Fruit fly (Drosophila melanogaster) whole organism, embryonic: ENCODE measurements around the gene ihog.

Experiments used
- Atf-2 ChIP-seq: fragments of 200-800 bp; sonication (Bioruptor generic); optimal IDR thresholded peaks from 2 replicates; lab custom pipeline; 2016; ENCODE audit warnings: missing biosample characterization, missing genetic modification characterization
- CG10209 ChIP-seq: fragments of 200-800 bp; sonication (Bioruptor generic); optimal IDR thresholded peaks from 3 replicates; lab custom pipeline; 2017; ENCODE audit warnings: missing biosample characterization, mild to moderate bottlenecking, missing genetic modification characterization, missing genetic modification reagents
- CG1233 ChIP-seq: fragments of 200-800 bp; sonication (Bioruptor generic); optimal IDR thresholded peaks from 4 replicates; lab custom pipeline; 2018; ENCODE audit warnings: missing biosample characterization, mild to moderate bottlenecking, missing genetic modification characterization
- CG14667 ChIP-seq: fragments of 200-800 bp; sonication (Bioruptor generic); IDR thresholded peaks from 2 replicates; pipeline ENCODE4 v1.3.6; 2022; ENCODE audit warnings: missing biosample characterization, missing genetic modification characterization
- CG15011 ChIP-seq: fragments of 200-800 bp; sonication (Bioruptor generic); optimal IDR thresholded peaks from 3 replicates; lab custom pipeline; 2018; ENCODE audit warnings: missing biosample characterization, mild to moderate bottlenecking, missing genetic modification characterization
- CG15514 ChIP-seq: fragments of 200-800 bp; sonication (Bioruptor generic); optimal IDR thresholded peaks from 3 replicates; lab custom pipeline; 2017; ENCODE audit warnings: missing biosample characterization, missing genetic modification characterization, mild to moderate bottlenecking, moderate library complexity, missing genetic modification reagents
- CG16813 ChIP-seq: fragments of 200-800 bp; sonication (Bioruptor generic); IDR thresholded peaks from 3 replicates; pipeline ENCODE4 v1.3.6; 2022; ENCODE audit warnings: missing biosample characterization, missing genetic modification characterization; ENCODE audit not compliant: partially characterized antibody
- CG1792 ChIP-seq: fragments of 200-800 bp; sonication (Bioruptor generic); optimal IDR thresholded peaks from 2 replicates; lab custom pipeline; 2016; ENCODE audit warnings: missing biosample characterization, missing genetic modification characterization
- CG18011 ChIP-seq: fragments of 200-800 bp; sonication (Bioruptor generic); optimal IDR thresholded peaks from 2 replicates; lab custom pipeline; 2017; ENCODE audit warnings: missing biosample characterization, missing genetic modification characterization, mild to moderate bottlenecking, moderate library complexity, missing genotype
- CG2202 ChIP-seq: fragments of 200-800 bp; sonication (Bioruptor generic); optimal IDR thresholded peaks from 2 replicates; lab custom pipeline; 2018; ENCODE audit warnings: missing biosample characterization, mild to moderate bottlenecking, missing genetic modification characterization
- CG30020 ChIP-seq: fragments of 200-800 bp; optimal IDR thresholded peaks from 2 replicates; lab custom pipeline; 2019; ENCODE audit warnings: missing biosample characterization, mild to moderate bottlenecking, missing genetic modification characterization, moderate library complexity
- CG4328 ChIP-seq: fragments of 200-800 bp; sonication (Bioruptor generic); optimal IDR thresholded peaks from 3 replicates; lab custom pipeline; 2017; ENCODE audit warnings: missing biosample characterization, missing genetic modification reagents, missing genetic modification characterization
- CG4854 ChIP-seq: fragments of 200-800 bp; sonication (Bioruptor generic); optimal IDR thresholded peaks from 2 replicates; lab custom pipeline; 2016; ENCODE audit warnings: missing biosample characterization, missing genetic modification characterization, inconsistent platforms
- CG5180 ChIP-seq: fragments of 200-800 bp; sonication (Bioruptor generic); optimal IDR thresholded peaks from 3 replicates; lab custom pipeline; 2017; ENCODE audit warnings: missing biosample characterization, missing genetic modification characterization, mild to moderate bottlenecking, moderate library complexity, missing genetic modification reagents
- CG6683 ChIP-seq: fragments of 200-800 bp; sonication (Bioruptor generic); optimal IDR thresholded peaks from 2 replicates; lab custom pipeline; 2017; ENCODE audit warnings: missing biosample characterization, mild to moderate bottlenecking, missing genetic modification characterization, missing genetic modification reagents
- CG6854 ChIP-seq: fragments of 200-800 bp; sonication (Bioruptor generic); optimal IDR thresholded peaks from 3 replicates; lab custom pipeline; 2017; ENCODE audit warnings: missing biosample characterization, mild to moderate bottlenecking, missing genetic modification characterization
- CG7928 ChIP-seq: fragments of 200-800 bp; sonication (Bioruptor generic); optimal IDR thresholded peaks from 2 replicates; lab custom pipeline; 2017; ENCODE audit warnings: missing biosample characterization, mild to moderate bottlenecking, missing genetic modification characterization
- CG9817 ChIP-seq: fragments of 200-800 bp; sonication (Bioruptor generic); optimal IDR thresholded peaks from 2 replicates; lab custom pipeline; 2018; ENCODE audit warnings: missing biosample characterization, mild to moderate bottlenecking, missing genetic modification characterization, moderate library complexity
- Dek ChIP-seq: fragments of 200-800 bp; sonication (Bioruptor generic); optimal IDR thresholded peaks from 3 replicates; lab custom pipeline; 2019; ENCODE audit warnings: missing biosample characterization, mild to moderate bottlenecking, missing genetic modification characterization, moderate library complexity
- Dfd ChIP-seq, 2 experiments: fragments of >200 bp; optimal IDR thresholded peaks; 2 replicates each; lab custom pipeline; 2017; ENCODE audit warnings: missing biosample characterization in 2 of 2, missing genetic modification characterization in 2 of 2
- E2f2 ChIP-seq: fragments of 200-800 bp; sonication (Bioruptor generic); IDR thresholded peaks from 2 replicates; pipeline ENCODE4 v1.3.6; 2022; ENCODE audit warnings: missing biosample characterization, missing genetic modification characterization
- Ets65A ChIP-seq: fragments of 200-800 bp; sonication (Bioruptor generic); peaks from one replicate; lab custom pipeline; 2016; ENCODE audit warnings: missing biosample characterization, missing genetic modification characterization
- Hand ChIP-seq: fragments of 200-800 bp; sonication (Bioruptor generic); optimal IDR thresholded peaks from 2 replicates; lab custom pipeline; 2017; ENCODE audit warnings: mild to moderate bottlenecking, missing biosample characterization, missing genetic modification reagents, missing genetic modification characterization
- HmgZ ChIP-seq: fragments of 200-800 bp; sonication (Bioruptor generic); optimal IDR thresholded peaks from 2 replicates; lab custom pipeline; 2018; ENCODE audit warnings: missing biosample characterization, mild to moderate bottlenecking, missing genetic modification characterization
- MTF-1 ChIP-seq: fragments of 200-800 bp; sonication (Bioruptor generic); optimal IDR thresholded peaks from 2 replicates; lab custom pipeline; 2018; ENCODE audit warnings: missing biosample characterization, mild to moderate bottlenecking, missing genetic modification characterization, borderline replicate concordance
- Nf-YA ChIP-seq: fragments of 200-800 bp; sonication (Bioruptor generic); IDR thresholded peaks from 2 replicates; pipeline ENCODE4 v1.3.6; 2022; ENCODE audit warnings: missing biosample characterization, missing genetic modification characterization
- Oaz ChIP-seq: fragments of 200-800 bp; sonication (Bioruptor generic); IDR thresholded peaks from 2 replicates; pipeline ENCODE4 v1.3.6; 2022; ENCODE audit warnings: missing biosample characterization, missing genetic modification characterization
- Sry-δ ChIP-seq: fragments of 200-800 bp; sonication (Bioruptor generic); optimal IDR thresholded peaks from 2 replicates; lab custom pipeline; 2016; ENCODE audit warnings: missing biosample characterization, missing genetic modification characterization
- bcd ChIP-seq: fragments of 200-800 bp; sonication (Bioruptor generic); optimal IDR thresholded peaks from 2 replicates; lab custom pipeline; 2017; ENCODE audit warnings: missing biosample characterization, mild to moderate bottlenecking, missing genetic modification characterization
- cato ChIP-seq: fragments of 200-800 bp; sonication (Bioruptor generic); optimal IDR thresholded peaks from 2 replicates; lab custom pipeline; 2016; ENCODE audit warnings: missing biosample characterization, missing genetic modification characterization, borderline replicate concordance
- dimm ChIP-seq: fragments of 200-800 bp; sonication (Bioruptor generic); IDR thresholded peaks from 2 replicates; pipeline ENCODE4 v1.3.6; 2022; ENCODE audit warnings: missing biosample characterization, missing genetic modification characterization
- dmrt99B ChIP-seq: fragments of 200-800 bp; sonication (Bioruptor generic); optimal IDR thresholded peaks from 2 replicates; lab custom pipeline; 2018; ENCODE audit warnings: missing biosample characterization, mild to moderate bottlenecking, missing genetic modification characterization, moderate library complexity
- dpn ChIP-seq, 2 experiments: fragments of 200-800 bp; sonication (Bioruptor generic); optimal IDR thresholded peaks; 3 replicates each; lab custom pipeline; 2016; ENCODE audit warnings: missing biosample characterization in 2 of 2, missing genetic modification characterization in 2 of 2
- en ChIP-seq: fragments of 200-800 bp; sonication (Bioruptor generic); optimal IDR thresholded peaks from 2 replicates; lab custom pipeline; 2016; ENCODE audit warnings: missing biosample characterization, missing genetic modification characterization
- fd3F ChIP-seq: fragments of 200-800 bp; sonication (Bioruptor generic); optimal IDR thresholded peaks from 2 replicates; lab custom pipeline; 2018; ENCODE audit warnings: missing biosample characterization, mild to moderate bottlenecking, missing genetic modification characterization, moderate library complexity
- ham ChIP-seq: fragments of 200-800 bp; sonication (Bioruptor generic); IDR thresholded peaks from 2 replicates; pipeline ENCODE4 v1.3.6; 2022; ENCODE audit warnings: missing biosample characterization, missing genetic modification characterization
- lilli ChIP-seq: fragments of 200-800 bp; sonication (Bioruptor generic); optimal IDR thresholded peaks from 3 replicates; lab custom pipeline; 2016; ENCODE audit warnings: missing biosample characterization, missing genetic modification characterization
- mirr ChIP-seq: fragments of 200-800 bp; sonication (Bioruptor generic); optimal IDR thresholded peaks from 3 replicates; lab custom pipeline; 2018; ENCODE audit warnings: missing biosample characterization, mild to moderate bottlenecking, missing genetic modification characterization
- mld ChIP-seq: fragments of 200-800 bp; sonication (Bioruptor generic); IDR thresholded peaks from 3 replicates; pipeline ENCODE4 v1.3.6; 2022; ENCODE audit warnings: missing biosample characterization, missing genetic modification characterization; ENCODE audit not compliant: partially characterized antibody
- pan ChIP-seq, 4 experiments: fragments of >200 bp in 3 of 4; fragments of 200-800 bp in 1 of 4; sonication (Bioruptor generic) in 1 of 4; optimal IDR thresholded peaks in 3 of 4; IDR thresholded peaks in 1 of 4; 2 replicates each; pipeline versions ENCODE4 v1.3.6 to Lab custom; 2017 to 2022; ENCODE audit warnings: missing biosample characterization in 2 of 4, missing genetic modification characterization in 2 of 4, mixed read lengths in 1 of 4
- peb ChIP-seq: fragments of 200-800 bp; sonication (Bioruptor generic); IDR thresholded peaks from 2 replicates; pipeline ENCODE4 v1.3.6; 2022; ENCODE audit warnings: missing biosample characterization, missing genetic modification characterization
- pho ChIP-seq: fragments of 200-800 bp; sonication (Bioruptor generic); optimal IDR thresholded peaks from 2 replicates; lab custom pipeline; 2016; ENCODE audit warnings: missing biosample characterization, missing genetic modification characterization
- slp2 ChIP-seq: fragments of 200-800 bp; sonication (Bioruptor generic); optimal IDR thresholded peaks from 2 replicates; lab custom pipeline; 2016; ENCODE audit warnings: missing biosample characterization, missing genetic modification characterization
- sna ChIP-seq: fragments of 200-800 bp; sonication (Bioruptor generic); IDR thresholded peaks from 2 replicates; pipeline ENCODE4 v1.3.6; 2022; ENCODE audit warnings: missing biosample characterization, missing genetic modification characterization; ENCODE audit not compliant: partially characterized antibody
- sqz ChIP-seq: fragments of 200-800 bp; sonication (Bioruptor generic); optimal IDR thresholded peaks from 3 replicates; lab custom pipeline; 2018; ENCODE audit warnings: missing biosample characterization, mild to moderate bottlenecking, missing genetic modification characterization
- ssp ChIP-seq: fragments of 200-800 bp; sonication (Bioruptor generic); IDR thresholded peaks from 2 replicates; pipeline ENCODE4 v1.3.6; 2022; ENCODE audit warnings: missing biosample characterization, missing genetic modification characterization
- vvl ChIP-seq: fragments of 200-800 bp; sonication (Bioruptor generic); IDR thresholded peaks from 2 replicates; pipeline ENCODE4 v1.3.6; 2022; ENCODE audit warnings: missing biosample characterization, missing genetic modification characterization

Gene ihog

DNA sequence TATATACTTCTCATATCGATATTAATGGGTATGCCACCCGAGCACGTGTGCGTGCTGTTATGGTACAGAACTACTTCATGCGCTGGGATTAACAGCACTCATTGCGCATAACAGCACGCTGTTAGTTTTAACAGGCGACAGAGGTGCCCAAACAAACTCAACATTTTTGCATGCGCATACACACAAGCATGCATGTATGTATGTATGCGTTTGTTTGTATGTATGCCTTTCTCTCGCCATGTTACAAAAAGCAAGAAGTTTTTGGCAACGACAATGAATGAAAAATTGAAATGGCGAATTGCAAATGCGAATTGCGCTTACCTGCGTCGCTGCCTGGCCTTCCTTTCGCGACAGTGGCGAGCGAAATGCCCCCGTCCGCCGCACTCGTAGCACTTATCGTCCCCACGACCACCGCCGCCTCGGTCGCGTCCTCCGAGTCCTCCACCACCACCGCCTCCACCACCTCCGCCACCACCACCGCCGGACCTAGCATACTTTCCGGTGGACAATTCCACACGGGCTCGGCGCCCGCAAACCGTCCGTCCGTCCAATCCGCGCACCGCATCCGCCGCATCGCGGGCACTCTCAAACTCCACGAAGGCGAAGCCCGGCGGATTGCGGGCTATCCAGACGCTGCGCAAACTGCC is 29.3 kb downstream of the ihog start (continued):
- TF ChIP-seq pan (optimal IDR thresholded peaks at IDR 0.05; lab: Kevin White, UChicago) (no peak), pan (GFP tag; optimal IDR thresholded peaks at IDR 0.05 in 1 of 2, IDR thresholded peaks at IDR 0.05 in 1 of 2) (no peak), CG1233 (GFP tag; lab: Kevin White, UChicago) (peak; percentile 8), sqz (GFP tag; lab: Kevin White, UChicago) (no peak), CG10209 (GFP tag; lab: Kevin White, UChicago) (no peak), CG2202 (tag; lab: Kevin White, UChicago) (no peak), en (GFP tag; lab: Kevin White, UChicago) (no peak), mld (0 out of 3 replicates have a peak, but pooled peaks have one; percentile 33), Hand (GFP tag; lab: Kevin White, UChicago) (no peak), Oaz (GFP tag; lab: Robert Waterston, UW) (no peak), MTF-1 (GFP tag; lab: Kevin White, UChicago) (no peak), sna (0 out of 2 replicates have a peak, but pooled peaks have one; percentile 10), CG15011 (GFP tag; lab: Kevin White, UChicago) (no peak), CG7928 (GFP tag; lab: Kevin White, UChicago) (no peak), peb (GFP tag; lab: Robert Waterston, UW) (no peak), CG6683 (no peak), pho (GFP tag; lab: Kevin White, UChicago) (no peak), E2f2 (GFP tag; lab: Robert Waterston, UW) (no peak), CG6854 (GFP tag; lab: Kevin White, UChicago) (no peak), CG9817 (tag; lab: Kevin White, UChicago) (no peak), CG30020 (tag; lab: Kevin White, UChicago) (no peak), CG14667 (no peak)

DNA sequence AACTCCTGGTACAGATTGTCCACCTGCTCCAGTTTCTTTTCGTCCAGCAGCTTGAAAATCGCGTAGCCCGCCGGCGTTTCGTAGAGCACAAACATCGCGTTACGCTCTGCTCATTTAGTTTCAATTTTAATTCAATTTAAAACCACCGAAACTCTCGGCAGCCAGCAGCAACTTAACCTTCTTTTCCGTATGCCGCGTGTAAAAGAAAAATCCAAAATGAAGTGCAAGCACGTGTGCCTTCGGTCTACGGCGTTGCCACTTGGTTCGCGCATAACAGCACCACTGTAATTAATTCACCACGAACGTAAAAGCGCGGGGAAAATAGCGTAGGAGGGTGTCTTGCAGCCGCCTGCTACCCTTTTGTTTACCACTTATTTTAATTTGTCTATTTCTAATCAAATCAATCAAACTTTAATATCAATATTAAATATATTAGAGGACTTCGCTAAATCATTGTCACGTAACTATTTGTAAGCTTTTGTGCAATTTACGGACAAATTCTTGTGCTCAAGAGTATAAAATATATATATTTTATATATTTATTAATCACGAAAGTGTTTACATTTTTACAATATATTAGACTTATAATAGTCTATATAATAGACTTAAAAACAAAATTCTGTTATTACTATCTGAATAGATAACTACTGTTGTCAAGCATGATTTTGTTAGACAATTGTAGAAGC is 29.9 kb downstream of the ihog start, which contains the start of gene nop5:
TSS of gene nop5 (minus strand) at position 227 of the 686 bp plus-strand sequence.
- TF ChIP-seq CG15514 (GFP tag; lab: Kevin White, UChicago), result peak; percentile 27
- TF ChIP-seq E2f2 (GFP tag; lab: Robert Waterston, UW), result no peak
- TF ChIP-seq HmgZ (tag; lab: Kevin White, UChicago), result no peak
- no peak for TF ChIP-seq slp2 (GFP tag; lab: Kevin White, UChicago)
- TF ChIP-seq CG4854 (GFP tag; lab: Kevin White, UChicago), result no peak
- no peak for TF ChIP-seq dmrt99B (tag; lab: Kevin White, UChicago)
- no peak for TF ChIP-seq CG1792 (GFP tag; lab: Kevin White, UChicago)
- TF ChIP-seq mirr (GFP tag; lab: Kevin White, UChicago), result no peak
- no peak for TF ChIP-seq lilli
- peak; percentile 76 for TF ChIP-seq CG1233 (GFP tag; lab: Kevin White, UChicago)
- no peak for TF ChIP-seq ssp
- peak; percentile 26 for TF ChIP-seq bcd
- TF ChIP-seq Atf-2 (GFP tag; lab: Kevin White, UChicago), result no peak
- no peak for TF ChIP-seq ham (GFP tag; lab: Robert Waterston, UW)
- peak; percentile 63 for TF ChIP-seq fd3F (GFP tag; lab: Kevin White, UChicago)
- no peak for TF ChIP-seq Dfd (GFP tag; optimal IDR thresholded peaks at IDR 0.05; lab: Kevin White, UChicago)
- TF ChIP-seq dimm (GFP tag; lab: Robert Waterston, UW), result no peak
- TF ChIP-seq Ets65A (GFP tag; lab: Kevin White, UChicago), result no peak
- no peak for TF ChIP-seq cato (GFP tag; lab: Kevin White, UChicago)
- TF ChIP-seq dpn (GFP tag; optimal IDR thresholded peaks at IDR 0.05; lab: Kevin White, UChicago), result peak; percentile 4 to 40
- TF ChIP-seq Sry-δ (GFP tag; lab: Kevin White, UChicago), result no peak
- no peak for TF ChIP-seq CG18011
- peak; percentile 84 for TF ChIP-seq CG4328 (GFP tag; lab: Kevin White, UChicago)
- TF ChIP-seq vvl (GFP tag; lab: Robert Waterston, UW), result no peak; the same call in 1 of the 2 replicates
- no peak for TF ChIP-seq CG5180 (GFP tag; lab: Kevin White, UChicago)
- no peak for TF ChIP-seq Nf-YA (GFP tag; lab: Robert Waterston, UW)
- no peak for TF ChIP-seq CG16813 (GFP tag; lab: Robert Waterston, UW)
- peak; percentile 71 for TF ChIP-seq Dek (tag; lab: Kevin White, UChicago)
